Worm (Caenorhabditis elegans) whole organism, late embryonic: ENCODE results near the gene F45E1.1.

ENCODE experiments used
- F13H6.1 ChIP-seq: sonication (generic microtip); optimal IDR thresholded peaks from 2 replicates; lab custom pipeline; 2016; ENCODE audit warnings: missing genetic modification characterization, missing compliant biosample characterization
- K02D7.2 ChIP-seq: sonication (generic microtip); optimal IDR thresholded peaks from 2 replicates; lab custom pipeline; 2017; ENCODE audit warnings: mild to moderate bottlenecking, missing genetic modification characterization, missing compliant biosample characterization
- T23F11.4 ChIP-seq: fragments of 200-800 bp; sonication (Bioruptor generic); optimal IDR thresholded peaks from 2 replicates; lab custom pipeline; 2018; ENCODE audit warnings: mild to moderate bottlenecking, missing genetic modification characterization, missing compliant biosample characterization
- Y22D7AL.16 ChIP-seq: sonication (generic microtip); optimal IDR thresholded peaks from 2 replicates; lab custom pipeline; 2016; ENCODE audit warnings: missing genetic modification characterization, missing compliant biosample characterization
- ama-1 ChIP-seq: fragments of 150-350 bp; optimal IDR thresholded peaks from 2 replicates; lab custom pipeline; 2014
- ceh-19 ChIP-seq: fragments of 200-800 bp; sonication (Bioruptor generic); optimal IDR thresholded peaks from 2 replicates; lab custom pipeline; 2018; ENCODE audit warnings: mild to moderate bottlenecking, missing genetic modification characterization, missing compliant biosample characterization
- ceh-2 ChIP-seq: sonication (generic microtip); optimal IDR thresholded peaks from 2 replicates; lab custom pipeline; 2016; ENCODE audit warnings: missing genotype, missing genetic modification characterization, missing compliant biosample characterization
- ceh-24 ChIP-seq: sonication (generic microtip); optimal IDR thresholded peaks from 2 replicates; lab custom pipeline; 2016; ENCODE audit warnings: mild to moderate bottlenecking, missing genetic modification characterization, missing compliant biosample characterization
- ceh-31 ChIP-seq: sonication (generic microtip); optimal IDR thresholded peaks from 2 replicates; lab custom pipeline; 2016; ENCODE audit warnings: missing genetic modification characterization, missing compliant biosample characterization
- ceh-34 ChIP-seq: sonication (generic microtip); optimal IDR thresholded peaks from 2 replicates; lab custom pipeline; 2016; ENCODE audit warnings: mild to moderate bottlenecking, missing genetic modification characterization, missing compliant biosample characterization
- ceh-45 ChIP-seq: fragments of 200-800 bp; sonication (Bioruptor generic); IDR thresholded peaks from 2 replicates; pipeline ENCODE4 v1.3.6; 2022; ENCODE audit warnings: missing genetic modification reagents, missing genetic modification characterization, missing compliant biosample characterization
- ceh-6 ChIP-seq: fragments of 200-800 bp; sonication (Bioruptor generic); optimal IDR thresholded peaks from 2 replicates; lab custom pipeline; 2018; ENCODE audit warnings: mild to moderate bottlenecking, missing genetic modification characterization, missing compliant biosample characterization
- ceh-9 ChIP-seq: sonication (generic microtip); optimal IDR thresholded peaks from 2 replicates; lab custom pipeline; 2016; ENCODE audit warnings: mild to moderate bottlenecking, missing genetic modification characterization, inconsistent platforms, missing compliant biosample characterization
- elt-2 ChIP-seq: sonication (generic microtip); optimal IDR thresholded peaks from 2 replicates; lab custom pipeline; 2016; ENCODE audit warnings: missing genetic modification reagents, missing genetic modification characterization, missing compliant biosample characterization
- elt-4 ChIP-seq: sonication (generic microtip); optimal IDR thresholded peaks from 2 replicates; lab custom pipeline; 2016; ENCODE audit warnings: missing genetic modification characterization, missing compliant biosample characterization
- ets-4 ChIP-seq: sonication (generic microtip); optimal IDR thresholded peaks from 2 replicates; lab custom pipeline; 2016; ENCODE audit warnings: missing genetic modification characterization, missing compliant biosample characterization
- eyg-1 ChIP-seq: sonication (generic microtip); optimal IDR thresholded peaks from 2 replicates; lab custom pipeline; 2016; ENCODE audit warnings: missing genotype, missing genetic modification characterization, missing compliant biosample characterization
- fax-1 ChIP-seq: sonication (generic microtip); optimal IDR thresholded peaks from 2 replicates; lab custom pipeline; 2016; ENCODE audit warnings: missing genotype, missing genetic modification characterization, missing compliant biosample characterization
- fkh-10 ChIP-seq: fragments of 150-350 bp; optimal IDR thresholded peaks from 2 replicates; lab custom pipeline; 2014; ENCODE audit warnings: missing biosample characterization, missing genetic modification reagents, missing genetic modification characterization
- hlh-13 ChIP-seq: fragments of 200-800 bp; sonication (Bioruptor generic); optimal IDR thresholded peaks from 2 replicates; lab custom pipeline; 2018; ENCODE audit warnings: mild to moderate bottlenecking, missing genetic modification characterization, missing compliant biosample characterization
- hlh-15 ChIP-seq: sonication (generic microtip); optimal IDR thresholded peaks from 2 replicates; lab custom pipeline; 2016; ENCODE audit warnings: missing genetic modification characterization, missing compliant biosample characterization
- hlh-30 ChIP-seq: sonication (generic microtip); optimal IDR thresholded peaks from 2 replicates; lab custom pipeline; 2017; ENCODE audit warnings: antibody characterized with exemption, missing genetic modification characterization, missing compliant biosample characterization; ENCODE audit not compliant: insufficient read depth
- hlh-6 ChIP-seq: sonication (generic microtip); optimal IDR thresholded peaks from 2 replicates; lab custom pipeline; 2016; ENCODE audit warnings: missing genotype, missing genetic modification characterization, missing compliant biosample characterization
- madf-2 ChIP-seq: sonication (generic microtip); optimal IDR thresholded peaks from 2 replicates; lab custom pipeline; 2017; ENCODE audit warnings: missing genetic modification characterization, missing compliant biosample characterization
- odd-2 ChIP-seq: sonication (generic microtip); optimal IDR thresholded peaks from 2 replicates; lab custom pipeline; 2017; ENCODE audit warnings: antibody characterized with exemption, mild to moderate bottlenecking, missing genetic modification characterization, missing compliant biosample characterization
- pat-9 ChIP-seq: fragments of 200-800 bp; sonication (Bioruptor generic); optimal IDR thresholded peaks from 2 replicates; lab custom pipeline; 2018; ENCODE audit warnings: mild to moderate bottlenecking, missing genetic modification characterization, moderate library complexity, missing compliant biosample characterization
- pax-1 ChIP-seq: fragments of 150-350 bp; optimal IDR thresholded peaks from 2 replicates; lab custom pipeline; 2014; ENCODE audit warnings: missing biosample characterization, missing genetic modification characterization
- pqm-1 ChIP-seq: sonication (generic microtip); optimal IDR thresholded peaks from 2 replicates; lab custom pipeline; 2016; ENCODE audit warnings: missing genetic modification characterization, missing compliant biosample characterization
- ref-2 ChIP-seq: sonication (generic microtip); optimal IDR thresholded peaks from 2 replicates; lab custom pipeline; 2016; ENCODE audit warnings: missing genetic modification characterization, missing compliant biosample characterization
- sox-4 ChIP-seq: sonication (generic microtip); optimal IDR thresholded peaks from 2 replicates; lab custom pipeline; 2017; ENCODE audit warnings: mild to moderate bottlenecking, missing genetic modification characterization, inconsistent platforms, missing compliant biosample characterization
- tbx-2 ChIP-seq: sonication (generic microtip); optimal IDR thresholded peaks from 2 replicates; lab custom pipeline; 2016; ENCODE audit warnings: missing genetic modification characterization, missing compliant biosample characterization
- tbx-7 ChIP-seq: sonication (generic microtip); optimal IDR thresholded peaks from 2 replicates; lab custom pipeline; 2016; ENCODE audit warnings: missing genotype, missing genetic modification characterization, missing compliant biosample characterization
- unc-55 ChIP-seq: sonication (generic microtip); optimal IDR thresholded peaks from 2 replicates; lab custom pipeline; 2017; ENCODE audit warnings: missing biosample characterization, missing genetic modification reagents, missing genetic modification characterization
- unc-86 ChIP-seq: sonication (generic microtip); optimal IDR thresholded peaks from 2 replicates; lab custom pipeline; 2016; ENCODE audit warnings: missing genetic modification characterization, missing compliant biosample characterization

The F45E1.1 gene

DNA sequence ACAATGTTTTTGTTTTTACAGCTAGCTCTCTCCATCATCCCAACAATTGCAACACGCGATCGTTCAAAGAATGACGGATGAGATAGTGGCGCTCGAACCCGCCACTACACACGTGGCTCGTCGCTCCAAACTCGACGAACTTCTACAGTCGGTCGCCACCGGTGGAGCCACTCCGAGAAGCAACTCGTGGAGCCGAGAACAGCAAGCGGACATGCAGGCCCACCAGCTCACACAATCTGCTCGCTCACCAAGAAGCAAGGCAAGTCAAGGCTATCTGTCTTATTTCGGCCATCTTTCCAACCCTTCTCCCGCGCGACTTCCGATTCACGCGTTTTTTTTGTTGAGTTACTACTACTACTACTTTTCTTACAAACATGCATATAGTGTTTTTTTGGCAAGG, at the start of gene F45E1.1, which contains the start of gene F45E1.2:
F45E1.1 (plus strand) TSS at position 20 of the 400 bp plus-strand sequence.
F45E1.2 (plus strand) TSS at position 71 of the 400 bp plus-strand sequence.
- TF ChIP-seq elt-4 (tag; lab: Kevin White, UChicago), result no peak
- TF ChIP-seq hlh-13 (GFP tag; lab: Kevin White, UChicago), result no peak
- no peak for TF ChIP-seq ceh-24
- no peak for TF ChIP-seq ref-2 (tag; lab: Kevin White, UChicago)
- no peak for TF ChIP-seq madf-2 (tag; lab: Kevin White, UChicago)
- TF ChIP-seq ets-4, result no peak
- no peak for TF ChIP-seq hlh-15 (tag; lab: Kevin White, UChicago)
- TF ChIP-seq Y22D7AL.16 (tag; lab: Kevin White, UChicago), result no peak
- TF ChIP-seq ceh-2 (tag; lab: Kevin White, UChicago), result no peak
- no peak for TF ChIP-seq ceh-19 (GFP tag; lab: Kevin White, UChicago)
- no peak for TF ChIP-seq ceh-45
- no peak for TF ChIP-seq ceh-9 (tag; lab: Kevin White, UChicago)
- TF ChIP-seq F13H6.1 (tag; lab: Kevin White, UChicago), result no peak
- TF ChIP-seq, all 69 proteins: peak for 0

- no peak for TF ChIP-seq K02D7.2 (tag; lab: Kevin White, UChicago)
- no peak for TF ChIP-seq ceh-19 (GFP tag; lab: Kevin White, UChicago)
- no peak for TF ChIP-seq hlh-6 (tag; lab: Kevin White, UChicago)
- TF ChIP-seq unc-55 (GFP tag; lab: Kevin White, UChicago), result no peak
- TF ChIP-seq pqm-1 (tag; lab: Kevin White, UChicago), result no peak
- TF ChIP-seq ceh-6, result no peak
- no peak for TF ChIP-seq pat-9 (tag; lab: Kevin White, UChicago)
- TF ChIP-seq fkh-10 (GFP tag; lab: Kevin White, UChicago), result no peak
- no peak for TF ChIP-seq ref-2 (tag; lab: Kevin White, UChicago)
Observed at ce11 chrX:7953695-7954094, 49.8 kb upstream of the F45E1.1 start.

ce11 chrX:7954328-7954727, 49.2 kb upstream of the F45E1.1 start, which contains the start of gene dct-1:
dct-1 (plus strand) TSS chrX:7954354.
- TF ChIP-seq unc-55 (GFP tag; lab: Kevin White, UChicago) (peak; percentile 11), ceh-45 (no peak), fkh-10 (GFP tag; lab: Kevin White, UChicago) (no peak), hlh-6 (tag; lab: Kevin White, UChicago) (no peak), ceh-6 (no peak), tbx-7 (tag; lab: Kevin White, UChicago) (no peak)

- TF ChIP-seq ama-1 (lab: Kevin White, UChicago) (no peak), odd-2 (no peak), ceh-31 (tag; lab: Kevin White, UChicago) (no peak), hlh-6 (tag; lab: Kevin White, UChicago) (no peak)
Observed at ce11 chrX:7956449-7956848, 47.0 kb upstream of the F45E1.1 start.

DNA sequence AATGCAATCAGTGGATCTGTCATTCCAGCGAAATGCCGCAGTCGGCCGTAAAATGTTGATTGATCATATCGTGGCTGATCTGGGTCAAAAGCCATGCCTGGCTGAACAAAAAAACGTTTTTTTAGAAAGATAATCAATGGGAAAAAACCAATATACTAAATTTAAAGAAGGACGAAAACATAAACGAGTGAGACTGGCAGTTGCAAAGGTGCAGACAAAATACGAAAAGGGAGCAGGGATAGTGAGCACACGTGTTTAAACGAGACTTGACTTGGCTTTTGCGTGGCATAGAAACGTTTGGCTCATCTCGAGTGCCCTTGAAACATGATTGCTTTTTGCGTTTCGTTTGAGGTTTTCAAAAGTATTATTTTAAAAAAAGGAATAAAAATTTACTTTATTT, 45.3 kb upstream of the F45E1.1 start, which contains the start of gene sfxn-2:
sfxn-2 (minus strand) TSS at position 101 of the 400 bp plus-strand sequence.
- no peak for TF ChIP-seq eyg-1 (tag; lab: Kevin White, UChicago)

ce11 chrX:7961623-7962022, 41.9 kb upstream of the F45E1.1 start, which contains the start of gene sem-5:
sem-5 (minus strand) TSS chrX:7961723.
- peak; percentile 13 for TF ChIP-seq sox-4 (tag; lab: Kevin White, UChicago)
- TF ChIP-seq ceh-34 (tag; lab: Kevin White, UChicago), result no peak
- TF ChIP-seq, all 69 proteins: peak for 1

ce11 chrX:7962056-7962485, 41.4 kb upstream of the F45E1.1 start:
- TF ChIP-seq tbx-2 (tag; lab: Kevin White, UChicago) (peak; percentile 42), T23F11.4 (peak; percentile 27), ceh-31 (tag; lab: Kevin White, UChicago) (peak; percentile 6), hlh-6 (tag; lab: Kevin White, UChicago) (no peak), hlh-15 (tag; lab: Kevin White, UChicago) (no peak), fax-1 (tag; lab: Kevin White, UChicago) (no peak), hlh-30 (tag; lab: Kevin White, UChicago) (peak; percentile 29), pqm-1 (tag; lab: Kevin White, UChicago) (peak; percentile 44), ama-1 (lab: Kevin White, UChicago) (no peak), ref-2 (tag; lab: Kevin White, UChicago) (peak; percentile 37), unc-86 (tag; lab: Kevin White, UChicago) (no peak), elt-2 (tag; lab: Kevin White, UChicago) (peak; percentile 89), pax-1 (tag; lab: Kevin White, UChicago) (no peak)
- TF ChIP-seq, all 69 proteins: peak for 7
